Fruit fly (Drosophila melanogaster) whole organism, embryonic: ENCODE measurements around the gene Snm1.

ENCODE experiments used
- Adf1 ChIP-seq: fragments of 200-800 bp; sonication (Bioruptor generic); IDR thresholded peaks from 2 replicates; pipeline ENCODE4 v1.3.6; 2022; ENCODE audit warnings: missing biosample characterization, missing genetic modification characterization
- B-H2 ChIP-seq: fragments of 200-800 bp; sonication (Bioruptor generic); optimal IDR thresholded peaks from 2 replicates; lab custom pipeline; 2018; ENCODE audit warnings: missing biosample characterization, mild to moderate bottlenecking, missing genetic modification characterization
- CG10462 ChIP-seq: fragments of 200-800 bp; sonication (Bioruptor generic); optimal IDR thresholded peaks from 2 replicates; lab custom pipeline; 2016; ENCODE audit warnings: missing biosample characterization, missing genetic modification characterization
- CG11398 ChIP-seq: fragments of 200-800 bp; sonication (Bioruptor generic); optimal IDR thresholded peaks from 2 replicates; lab custom pipeline; 2016; ENCODE audit warnings: missing biosample characterization, missing genetic modification characterization
- CG12299 ChIP-seq: fragments of 200-800 bp; sonication (Bioruptor generic); optimal IDR thresholded peaks from 2 replicates; lab custom pipeline; 2018; ENCODE audit warnings: missing biosample characterization, mild to moderate bottlenecking, missing genetic modification characterization
- CG12744 ChIP-seq: fragments of 200-800 bp; sonication (Bioruptor generic); optimal IDR thresholded peaks from 2 replicates; lab custom pipeline; 2016; ENCODE audit warnings: missing biosample characterization, missing genetic modification characterization
- CG13123 ChIP-seq: fragments of 200-800 bp; sonication (Bioruptor generic); optimal IDR thresholded peaks from 2 replicates; lab custom pipeline; 2016; ENCODE audit warnings: missing biosample characterization, missing genetic modification characterization
- CG13775 ChIP-seq: fragments of 200-800 bp; sonication (Bioruptor generic); optimal IDR thresholded peaks from 3 replicates; lab custom pipeline; 2017; ENCODE audit warnings: missing biosample characterization, mild to moderate bottlenecking, missing genetic modification characterization
- CG15269 ChIP-seq: fragments of 200-800 bp; sonication (Bioruptor generic); optimal IDR thresholded peaks from 2 replicates; lab custom pipeline; 2018; ENCODE audit warnings: missing biosample characterization, mild to moderate bottlenecking, missing genetic modification characterization, moderate library complexity
- CG17612 ChIP-seq: fragments of 200-800 bp; sonication (Bioruptor generic); IDR thresholded peaks from 2 replicates; pipeline ENCODE4 v1.3.6; 2022; ENCODE audit warnings: missing biosample characterization, missing genetic modification characterization
- CG18011 ChIP-seq: fragments of 200-800 bp; sonication (Bioruptor generic); optimal IDR thresholded peaks from 2 replicates; lab custom pipeline; 2017; ENCODE audit warnings: missing biosample characterization, missing genetic modification characterization, mild to moderate bottlenecking, moderate library complexity, missing genotype
- CG1832 ChIP-seq: fragments of 200-800 bp; sonication (Bioruptor generic); optimal IDR thresholded peaks from 2 replicates; lab custom pipeline; 2017; ENCODE audit warnings: missing biosample characterization, mild to moderate bottlenecking, missing genetic modification characterization, inconsistent platforms
- CG3065 ChIP-seq: fragments of 200-800 bp; sonication (Bioruptor generic); optimal IDR thresholded peaks from 2 replicates; lab custom pipeline; 2016; ENCODE audit warnings: missing biosample characterization, missing genetic modification characterization
- CG31365 ChIP-seq: fragments of 200-800 bp; sonication (Bioruptor generic); optimal IDR thresholded peaks from 2 replicates; lab custom pipeline; 2018; ENCODE audit warnings: missing biosample characterization, mild to moderate bottlenecking, missing genetic modification characterization
- CG31388 ChIP-seq: fragments of 200-800 bp; sonication (Bioruptor generic); optimal IDR thresholded peaks from 2 replicates; lab custom pipeline; 2016; ENCODE audit warnings: missing biosample characterization, missing genetic modification characterization
- CG33557 ChIP-seq: fragments of 200-800 bp; sonication (Bioruptor generic); optimal IDR thresholded peaks from 2 replicates; lab custom pipeline; 2019; ENCODE audit warnings: missing biosample characterization, mild to moderate bottlenecking, missing genetic modification characterization, moderate library complexity
- CG4424 ChIP-seq: fragments of 200-800 bp; sonication (Bioruptor generic); optimal IDR thresholded peaks from 3 replicates; lab custom pipeline; 2016; ENCODE audit warnings: missing biosample characterization, missing genetic modification characterization
- CG5180 ChIP-seq: fragments of 200-800 bp; sonication (Bioruptor generic); optimal IDR thresholded peaks from 3 replicates; lab custom pipeline; 2017; ENCODE audit warnings: missing biosample characterization, missing genetic modification characterization, mild to moderate bottlenecking, moderate library complexity, missing genetic modification reagents
- CG6272 ChIP-seq: fragments of 200-800 bp; sonication (Bioruptor generic); IDR thresholded peaks from 2 replicates; pipeline ENCODE4 v1.3.6; 2022; ENCODE audit warnings: missing biosample characterization, missing genetic modification characterization
- CG6791 ChIP-seq: fragments of 200-800 bp; sonication (Bioruptor generic); IDR thresholded peaks from 3 replicates; pipeline ENCODE4 v1.3.6; 2022; ENCODE audit warnings: missing biosample characterization, missing genetic modification characterization; ENCODE audit not compliant: partially characterized antibody
- CG6854 ChIP-seq: fragments of 200-800 bp; sonication (Bioruptor generic); optimal IDR thresholded peaks from 3 replicates; lab custom pipeline; 2017; ENCODE audit warnings: missing biosample characterization, mild to moderate bottlenecking, missing genetic modification characterization
- CG7928 ChIP-seq: fragments of 200-800 bp; sonication (Bioruptor generic); optimal IDR thresholded peaks from 2 replicates; lab custom pipeline; 2017; ENCODE audit warnings: missing biosample characterization, mild to moderate bottlenecking, missing genetic modification characterization
- CG9817 ChIP-seq: fragments of 200-800 bp; sonication (Bioruptor generic); optimal IDR thresholded peaks from 2 replicates; lab custom pipeline; 2018; ENCODE audit warnings: missing biosample characterization, mild to moderate bottlenecking, missing genetic modification characterization, moderate library complexity
- Camta ChIP-seq: fragments of 200-800 bp; sonication (Bioruptor generic); optimal IDR thresholded peaks from 2 replicates; lab custom pipeline; 2016; ENCODE audit warnings: missing biosample characterization, missing genetic modification characterization
- Dek ChIP-seq: fragments of 200-800 bp; sonication (Bioruptor generic); optimal IDR thresholded peaks from 3 replicates; lab custom pipeline; 2019; ENCODE audit warnings: missing biosample characterization, mild to moderate bottlenecking, missing genetic modification characterization, moderate library complexity
- H15 ChIP-seq: fragments of 200-800 bp; sonication (Bioruptor generic); IDR thresholded peaks from 3 replicates; pipeline ENCODE4 v1.3.6; 2022; ENCODE audit warnings: missing biosample characterization, missing genetic modification characterization
- HLH54F ChIP-seq: fragments of 200-800 bp; sonication (Bioruptor generic); optimal IDR thresholded peaks from 3 replicates; lab custom pipeline; 2016; ENCODE audit warnings: missing biosample characterization, missing genetic modification characterization
- MESR4 ChIP-seq: fragments of 200-800 bp; sonication (Bioruptor generic); optimal IDR thresholded peaks from 2 replicates; lab custom pipeline; 2018; ENCODE audit warnings: missing biosample characterization, mild to moderate bottlenecking, missing genetic modification characterization, moderate library complexity
- Med ChIP-seq: fragments of 200-800 bp; sonication (Bioruptor generic); peaks from one replicate; lab custom pipeline; 2016; ENCODE audit warnings: missing biosample characterization, missing genetic modification characterization, mild to moderate bottlenecking, inconsistent platforms, moderate library complexity
- Sox102F ChIP-seq: fragments of 200-800 bp; sonication (Bioruptor generic); optimal IDR thresholded peaks from 2 replicates; lab custom pipeline; 2018; ENCODE audit warnings: missing biosample characterization, mild to moderate bottlenecking, missing genetic modification characterization, moderate library complexity
- Ssrp ChIP-seq: fragments of 200-800 bp; sonication (Bioruptor generic); optimal IDR thresholded peaks from 2 replicates; lab custom pipeline; 2018; ENCODE audit warnings: missing biosample characterization, mild to moderate bottlenecking, missing genetic modification characterization, moderate library complexity
- al ChIP-seq: fragments of 200-800 bp; sonication (Bioruptor generic); IDR thresholded peaks from 2 replicates; pipeline ENCODE4 v1.3.6; 2022; ENCODE audit warnings: missing biosample characterization, missing genetic modification characterization
- aop ChIP-seq: fragments of 200-800 bp; sonication (Bioruptor generic); IDR thresholded peaks from 2 replicates; pipeline ENCODE4 v1.3.6; 2022; ENCODE audit warnings: missing biosample characterization, missing genetic modification characterization
- bigmax ChIP-seq: fragments of 200-800 bp; sonication (Bioruptor generic); optimal IDR thresholded peaks from 2 replicates; lab custom pipeline; 2018; ENCODE audit warnings: missing biosample characterization, mild to moderate bottlenecking, missing genetic modification characterization
- chif ChIP-seq, 2 experiments: fragments of 200-800 bp; sonication (Bioruptor generic); optimal IDR thresholded peaks; 3 replicates each; lab custom pipeline; 2016; ENCODE audit warnings: missing biosample characterization in 2 of 2, missing genetic modification characterization in 2 of 2
- crol ChIP-seq: fragments of 200-800 bp; sonication (Bioruptor generic); IDR thresholded peaks from 2 replicates; pipeline ENCODE4 v1.3.6; 2022; ENCODE audit warnings: missing biosample characterization, missing genetic modification characterization
- crp ChIP-seq, 2 experiments: fragments of 200-800 bp; sonication (Bioruptor generic); optimal IDR thresholded peaks; 2 replicates in 1 of 2; 3 replicates in 1 of 2; lab custom pipeline; 2017; ENCODE audit warnings: missing biosample characterization in 2 of 2, missing genetic modification characterization in 2 of 2, mild to moderate bottlenecking in 1 of 2, moderate library complexity in 1 of 2
- dimm ChIP-seq: fragments of 200-800 bp; sonication (Bioruptor generic); IDR thresholded peaks from 2 replicates; pipeline ENCODE4 v1.3.6; 2022; ENCODE audit warnings: missing biosample characterization, missing genetic modification characterization
- emc ChIP-seq: fragments of 200-800 bp; sonication (Bioruptor generic); optimal IDR thresholded peaks from 2 replicates; lab custom pipeline; 2016; ENCODE audit warnings: missing biosample characterization, missing genetic modification characterization
- fd3F ChIP-seq: fragments of 200-800 bp; sonication (Bioruptor generic); optimal IDR thresholded peaks from 2 replicates; lab custom pipeline; 2018; ENCODE audit warnings: missing biosample characterization, mild to moderate bottlenecking, missing genetic modification characterization, moderate library complexity
- fd64A ChIP-seq: fragments of 200-800 bp; sonication (Bioruptor generic); optimal IDR thresholded peaks from 3 replicates; lab custom pipeline; 2018; ENCODE audit warnings: missing biosample characterization, mild to moderate bottlenecking, missing genetic modification characterization
- gt ChIP-seq: fragments of 200-800 bp; sonication (Bioruptor generic); IDR thresholded peaks from 2 replicates; pipeline ENCODE4 v1.3.6; 2022; ENCODE audit warnings: missing biosample characterization, missing genetic modification characterization
- hth ChIP-seq: fragments of >200 bp; optimal IDR thresholded peaks from 2 replicates; lab custom pipeline; 2017; ENCODE audit warnings: inconsistent platforms
- pros ChIP-seq: fragments of 200-800 bp; sonication (Bioruptor generic); optimal IDR thresholded peaks from 3 replicates; lab custom pipeline; 2019; ENCODE audit warnings: missing biosample characterization, mild to moderate bottlenecking, missing genetic modification characterization, moderate library complexity
- salm ChIP-seq: fragments of 200-800 bp; sonication (Bioruptor generic); optimal IDR thresholded peaks from 2 replicates; lab custom pipeline; 2018; ENCODE audit warnings: missing biosample characterization, mild to moderate bottlenecking, missing genetic modification characterization
- seq ChIP-seq: fragments of 200-800 bp; sonication (Bioruptor generic); IDR thresholded peaks from 2 replicates; pipeline ENCODE4 v1.3.6; 2022; ENCODE audit warnings: missing biosample characterization, missing genetic modification characterization
- tin ChIP-seq: fragments of 200-800 bp; sonication (Bioruptor generic); optimal IDR thresholded peaks from 3 replicates; lab custom pipeline; 2016; ENCODE audit warnings: missing biosample characterization, missing genetic modification characterization
- trem ChIP-seq: fragments of 200-800 bp; optimal IDR thresholded peaks from 3 replicates; lab custom pipeline; 2019; ENCODE audit warnings: missing biosample characterization, mild to moderate bottlenecking, missing genetic modification characterization, moderate library complexity
- tup ChIP-seq: fragments of 200-800 bp; sonication (Bioruptor generic); optimal IDR thresholded peaks from 2 replicates; lab custom pipeline; 2016; ENCODE audit warnings: missing biosample characterization, mild to moderate bottlenecking, missing genetic modification characterization, moderate library complexity
- unpg ChIP-seq: fragments of 200-800 bp; sonication (Bioruptor generic); optimal IDR thresholded peaks from 3 replicates; lab custom pipeline; 2018; ENCODE audit warnings: missing biosample characterization, mild to moderate bottlenecking, missing genetic modification characterization, moderate library complexity
- z ChIP-seq: fragments of 200-800 bp; sonication (Bioruptor generic); IDR thresholded peaks from 3 replicates; pipeline ENCODE4 v1.3.6; 2022; ENCODE audit warnings: missing biosample characterization, missing genetic modification characterization

The Snm1 gene

dm6 chr3R:5565623-5566022, 10.7 kb downstream of the Snm1 start (continued):
- TF ChIP-seq CG1832 (GFP tag; lab: Kevin White, UChicago) (no peak), emc (peak; percentile 63), CG15269 (tag; lab: Kevin White, UChicago) (peak; percentile 86), al (GFP tag; lab: Robert Waterston, UW) (peak; percentile 70), B-H2 (GFP tag; lab: Kevin White, UChicago) (peak; percentile 45), tin (GFP tag; lab: Kevin White, UChicago) (peak; percentile 59), CG9817 (tag; lab: Kevin White, UChicago) (peak; percentile 63), CG12299 (tag; lab: Kevin White, UChicago) (peak; percentile 11), Camta (GFP tag; lab: Kevin White, UChicago) (peak; percentile 77), Sox102F (GFP tag; lab: Kevin White, UChicago) (no peak), fd64A (GFP tag; lab: Kevin White, UChicago) (peak; percentile 51), CG3065 (GFP tag; lab: Kevin White, UChicago) (no peak), crp (GFP tag; optimal IDR thresholded peaks at IDR 0.05; lab: Kevin White, UChicago) (no peak), Ssrp (peak; percentile 71), gt (GFP tag; lab: Robert Waterston, UW) (peak; percentile 56; the same call in 1 of the 2 replicates), H15 (GFP tag; lab: Robert Waterston, UW) (peak; percentile 74), MESR4 (GFP tag; lab: Kevin White, UChicago) (peak; percentile 4), CG11398 (GFP tag; lab: Kevin White, UChicago) (peak; percentile 49), CG31388 (peak; percentile 40), CG18011 (GFP tag; lab: Kevin White, UChicago) (peak; percentile 61), unpg (GFP tag; lab: Kevin White, UChicago) (peak; percentile 82), Adf1 (GFP tag; lab: Robert Waterston, UW) (peak; percentile 67), fd3F (GFP tag; lab: Kevin White, UChicago) (peak; percentile 73), crol (GFP tag; lab: Robert Waterston, UW) (peak; percentile 39; the same call in 1 of the 2 replicates), pros (no peak), HLH54F (GFP tag; lab: Kevin White, UChicago) (peak; percentile 80), CG13775 (GFP tag; lab: Kevin White, UChicago) (peak; percentile 71), dimm (GFP tag; lab: Robert Waterston, UW) (peak; percentile 42; the same call in 1 of the 2 replicates), trem (tag; lab: Kevin White, UChicago) (no peak), CG6791 (no peak), z (GFP tag; lab: Robert Waterston, UW) (no peak; the same call in 2 of the 3 replicates), tup (peak; percentile 63), salm (tag; lab: Kevin White, UChicago) (peak; percentile 73), CG13123 (GFP tag; lab: Kevin White, UChicago) (peak; percentile 41), CG7928 (GFP tag; lab: Kevin White, UChicago) (no peak), CG17612 (peak; percentile 69), Dek (tag; lab: Kevin White, UChicago) (peak; percentile 79), Med (GFP tag; lab: Kevin White, UChicago) (peak; percentile 98), CG6854 (GFP tag; lab: Kevin White, UChicago) (peak; percentile 50), bigmax (peak; percentile 16), aop (GFP tag; lab: Robert Waterston, UW) (peak; percentile 74), CG5180 (peak; percentile 47), CG33557 (GFP tag; lab: Kevin White, UChicago) (no peak), CG31365 (peak; percentile 51), hth (lab: Kevin White, UChicago) (no peak), CG10462 (GFP tag; lab: Kevin White, UChicago) (peak; percentile 35), chif (GFP tag; optimal IDR thresholded peaks at IDR 0.05; lab: Kevin White, UChicago) (peak; percentile 46 to 70), CG12744 (peak; percentile 27), CG6272 (GFP tag; lab: Robert Waterston, UW) (peak; percentile 84), CG4424 (peak; percentile 63), seq (GFP tag; lab: Robert Waterston, UW) (peak; percentile 84)
